Worm (Caenorhabditis elegans) whole organism, early embryonic: Measurements from ENCODE around the gene srw-89.

Experiments used
- B0310.2 ChIP-seq: sonication (generic microtip); optimal IDR thresholded peaks from 2 replicates; lab custom pipeline; 2016; ENCODE audit warnings: mild to moderate bottlenecking, missing genetic modification characterization, missing compliant biosample characterization
- aly-1 ChIP-seq: sonication (generic microtip); optimal IDR thresholded peaks from 2 replicates; lab custom pipeline; 2016; ENCODE audit warnings: missing genetic modification characterization, missing compliant biosample characterization
- ama-1 ChIP-seq: fragments of 150-350 bp; optimal IDR thresholded peaks from 2 replicates; lab custom pipeline; 2014
- ceh-36 ChIP-seq: sonication (generic microtip); optimal IDR thresholded peaks from 2 replicates; lab custom pipeline; 2016; ENCODE audit warnings: missing genetic modification characterization, inconsistent platforms, missing compliant biosample characterization
- flt-1 ChIP-seq: fragments of 200-800 bp; sonication (Bioruptor generic); IDR thresholded peaks from 2 replicates; pipeline ENCODE4 v1.3.6; 2022; ENCODE audit warnings: missing genetic modification characterization, missing compliant biosample characterization
- hmbx-1 ChIP-seq: sonication (generic microtip); optimal IDR thresholded peaks from 2 replicates; lab custom pipeline; 2016; ENCODE audit warnings: mild to moderate bottlenecking, missing genetic modification characterization, missing compliant biosample characterization
- hnd-1 ChIP-seq: sonication (generic microtip); optimal IDR thresholded peaks from 2 replicates; lab custom pipeline; 2016; ENCODE audit warnings: missing genetic modification characterization, missing compliant biosample characterization
- scrt-1 ChIP-seq: fragments of 200-800 bp; sonication (Bioruptor generic); IDR thresholded peaks from 2 replicates; pipeline ENCODE4 v1.3.6; 2022; ENCODE audit warnings: missing genetic modification characterization, missing compliant biosample characterization
- tbx-37 ChIP-seq: fragments of 200-800 bp; sonication (Bioruptor generic); conservative IDR thresholded peaks from 2 replicates; pipeline ENCODE4 v1.3.6; 2022; ENCODE audit warnings: missing genetic modification reagents, missing genetic modification characterization, missing compliant biosample characterization
- tra-4 ChIP-seq: sonication (generic microtip); optimal IDR thresholded peaks from 2 replicates; lab custom pipeline; 2017; ENCODE audit warnings: missing genetic modification characterization, missing compliant biosample characterization

ce11 chrV:4038557-4038956, 21.7 kb downstream of the srw-89 start:
- TF ChIP-seq ama-1 (lab: Kevin White, UChicago) (no peak), scrt-1 (GFP tag; lab: Robert Waterston, UW) (no peak), hnd-1 (tag; lab: Kevin White, UChicago) (no peak), hmbx-1 (tag; lab: Kevin White, UChicago) (no peak), tra-4 (tag; lab: Kevin White, UChicago) (no peak), ceh-36 (tag; lab: Kevin White, UChicago) (no peak), flt-1 (GFP tag; lab: Robert Waterston, UW) (no peak), B0310.2 (no peak), tbx-37 (no peak), aly-1 (tag; lab: Kevin White, UChicago) (no peak)
